Worm (Caenorhabditis elegans): ENCODE measurements around the gene imp-3.
A peak's percentile ranks its signal among the peaks of the same experiment; 100 is the strongest.

The imp-3 gene

ce11 chrIV:7796432-7797113, 7.2 kb upstream of the imp-3 start, which contains the start of gene sgo-1:
Gene sgo-1 (minus strand): TSS chrIV:7796482.
- TF ChIP-seq lsy-12 (tag; optimal IDR thresholded peaks at IDR 0.05) (no peak), elt-1 (tag; optimal IDR thresholded peaks at IDR 0.05) (no peak), nhr-28 (tag; optimal IDR thresholded peaks at IDR 0.05) (no peak), elt-2 (tag; optimal IDR thresholded peaks at IDR 0.05) (no peak), ceh-16 (tag; optimal IDR thresholded peaks at IDR 0.05) (no peak), nhr-25 (tag; optimal IDR thresholded peaks at IDR 0.05) (no peak), egl-5 (tag; optimal IDR thresholded peaks at IDR 0.05) (no peak), nhr-67 (tag; optimal IDR thresholded peaks at IDR 0.05) (no peak)

- TF ChIP-seq nhr-43 (tag; optimal IDR thresholded peaks at IDR 0.05; ENCODE audit: poor library complexity, severe bottlenecking): no peak
- no peak for TF ChIP-seq jun-1 (tag; optimal IDR thresholded peaks at IDR 0.05)
- TF ChIP-seq egl-27 (tag; optimal IDR thresholded peaks at IDR 0.05): no peak
- no peak for TF ChIP-seq nhr-67 (tag; optimal IDR thresholded peaks at IDR 0.05)
- TF ChIP-seq elt-3 (tag; optimal IDR thresholded peaks at IDR 0.05): no peak
- TF ChIP-seq nhr-12 (tag; optimal IDR thresholded peaks at IDR 0.05): no peak
- no peak for TF ChIP-seq pha-4 (tag; optimal IDR thresholded peaks at IDR 0.05)
- TF ChIP-seq ama-1 (optimal IDR thresholded peaks at IDR 0.05): no peak
- no peak for TF ChIP-seq lin-15B (tag; optimal IDR thresholded peaks at IDR 0.05)
- TF ChIP-seq unc-62 (GFP tag; optimal IDR thresholded peaks at IDR 0.05): no peak
- no peak for TF ChIP-seq pqm-1 (tag; optimal IDR thresholded peaks at IDR 0.05)
- TF ChIP-seq unc-39 (tag; optimal IDR thresholded peaks at IDR 0.05): no peak
- no peak for TF ChIP-seq nhr-28 (tag; optimal IDR thresholded peaks at IDR 0.05)
- no peak for TF ChIP-seq ztf-4 (tag; optimal IDR thresholded peaks at IDR 0.05)
- TF ChIP-seq skn-1 (tag; optimal IDR thresholded peaks at IDR 0.05): no peak
Measured at ce11 chrIV:7794709-7795108, 5.3 kb upstream of the imp-3 start, which contains the start of gene ntp-1. Gene ntp-1 (minus strand): TSS chrIV:7794809.

- TF ChIP-seq elt-2 (tag; optimal IDR thresholded peaks at IDR 0.05): peak; percentile 79
- TF ChIP-seq lin-39 (tag; optimal IDR thresholded peaks at IDR 0.05): no peak
- TF ChIP-seq pqm-1 (tag; optimal IDR thresholded peaks at IDR 0.05): peak; percentile 73
- peak; percentile 49 for TF ChIP-seq pha-4 (tag; optimal IDR thresholded peaks at IDR 0.05)
Measured at ce11 chrIV:7791821-7792446, 2.5 kb upstream of the imp-3 start, which contains the start of gene C33H5.13. Gene C33H5.13 (minus strand): TSS chrIV:7792263.

- TF ChIP-seq nhr-25 (tag; optimal IDR thresholded peaks at IDR 0.05) (peak; percentile 78), lin-39 (tag; optimal IDR thresholded peaks at IDR 0.05) (peak; percentile 98), ceh-9 (tag; optimal IDR thresholded peaks at IDR 0.05) (no peak), ztf-4 (tag; optimal IDR thresholded peaks at IDR 0.05) (no peak), zag-1 (tag; optimal IDR thresholded peaks at IDR 0.05) (no peak), lin-15B (tag; optimal IDR thresholded peaks at IDR 0.05) (peak; percentile 97), fkh-10 (GFP tag; optimal IDR thresholded peaks at IDR 0.05) (no peak), hmg-11 (tag; optimal IDR thresholded peaks at IDR 0.05) (peak; percentile 66), R02D3.7 (tag; optimal IDR thresholded peaks at IDR 0.05) (peak; percentile 68), ceh-28 (tag; optimal IDR thresholded peaks at IDR 0.05) (peak; percentile 40), skn-1 (tag; optimal IDR thresholded peaks at IDR 0.05) (peak; percentile 90), pqm-1 (tag; optimal IDR thresholded peaks at IDR 0.05) (peak; percentile 44), lsy-12 (tag; optimal IDR thresholded peaks at IDR 0.05) (peak; percentile 58), nhr-23 (tag; optimal IDR thresholded peaks at IDR 0.05) (peak; percentile 73), egl-27 (tag; optimal IDR thresholded peaks at IDR 0.05) (peak; percentile 9), nhr-12 (tag; optimal IDR thresholded peaks at IDR 0.05) (no peak), nhr-28 (tag; optimal IDR thresholded peaks at IDR 0.05) (no peak), elt-1 (tag; optimal IDR thresholded peaks at IDR 0.05) (peak; percentile 57), nfya-1 (tag; optimal IDR thresholded peaks at IDR 0.05; ENCODE audit: insufficient read depth) (peak; percentile 98), ama-1 (optimal IDR thresholded peaks at IDR 0.05) (peak; percentile 75), snpc-4 (tag; optimal IDR thresholded peaks at IDR 0.05) (peak; percentile 82), pha-4 (tag; optimal IDR thresholded peaks at IDR 0.05) (peak; percentile 97), elt-2 (tag; optimal IDR thresholded peaks at IDR 0.05) (peak; percentile 65), nhr-43 (tag; optimal IDR thresholded peaks at IDR 0.05; ENCODE audit: poor library complexity, severe bottlenecking) (peak; percentile 64), unc-62 (GFP tag; optimal IDR thresholded peaks at IDR 0.05) (peak; percentile 28), nhr-77 (tag; optimal IDR thresholded peaks at IDR 0.05) (peak; percentile 4), fos-1 (tag; optimal IDR thresholded peaks at IDR 0.05) (no peak), jun-1 (tag; optimal IDR thresholded peaks at IDR 0.05) (peak; percentile 59), nhr-11 (tag; optimal IDR thresholded peaks at IDR 0.05) (peak; percentile 28), egl-5 (tag; optimal IDR thresholded peaks at IDR 0.05) (peak; percentile 96)
Measured at ce11 chrIV:7790801-7791588, 1.6 kb upstream of the imp-3 start, which contains the start of gene rsp-6. Gene rsp-6 (minus strand): TSS chrIV:7791229.

Data from whole organism, L3 larva.